Fruit fly (Drosophila melanogaster) whole organism, wandering third instar larva: ENCODE results near the gene Sema1a.

Experiments
- Abd-B ChIP-seq: fragments of >200 bp; optimal IDR thresholded peaks from 2 replicates; lab custom pipeline; 2017; ENCODE audit warnings: missing biosample characterization, missing genetic modification characterization
- CG32264 ChIP-seq: fragments of 200-800 bp; sonication (Bioruptor generic); optimal IDR thresholded peaks from 2 replicates; lab custom pipeline; 2016; ENCODE audit warnings: missing biosample characterization, missing genetic modification characterization
- CG9705 ChIP-seq: fragments of 200-800 bp; sonication (Bioruptor generic); optimal IDR thresholded peaks from 2 replicates; lab custom pipeline; 2018; ENCODE audit warnings: missing biosample characterization, mild to moderate bottlenecking, missing genetic modification characterization
- Dfd ChIP-seq: fragments of >200 bp; optimal IDR thresholded peaks from 2 replicates; lab custom pipeline; 2017; ENCODE audit warnings: missing biosample characterization, missing genetic modification characterization
- Dif ChIP-seq: fragments of 200-275, 200-300 bp; sonication (Bioruptor generic); optimal IDR thresholded peaks from 2 replicates; lab custom pipeline; 2018; ENCODE audit warnings: missing biosample characterization, missing genetic modification characterization; ENCODE audit not compliant: partially characterized antibody
- HLH106 ChIP-seq: fragments of 200-800 bp; optimal IDR thresholded peaks from 3 replicates; lab custom pipeline; 2019; ENCODE audit warnings: missing biosample characterization, mild to moderate bottlenecking, missing genetic modification characterization, moderate library complexity
- Hnf4 ChIP-seq: fragments of 200-800 bp; sonication (Bioruptor generic); optimal IDR thresholded peaks from 2 replicates; lab custom pipeline; 2016; ENCODE audit warnings: missing biosample characterization, mild to moderate bottlenecking, missing genetic modification characterization
- Hr78 ChIP-seq: fragments of >200 bp; optimal IDR thresholded peaks from 2 replicates; lab custom pipeline; 2017; ENCODE audit warnings: missing biosample characterization, missing genetic modification characterization
- Jra ChIP-seq: sonication (Bioruptor generic); optimal IDR thresholded peaks from 2 replicates; lab custom pipeline; 2016; ENCODE audit warnings: missing biosample characterization, missing genetic modification characterization
- Mio ChIP-seq: sonication (Bioruptor generic); optimal IDR thresholded peaks from 2 replicates; lab custom pipeline; 2016; ENCODE audit warnings: missing biosample characterization, missing genetic modification characterization
- Myc ChIP-seq: fragments of >200 bp; optimal IDR thresholded peaks from 2 replicates; lab custom pipeline; 2017
- N ChIP-seq: fragments of >200 bp; optimal IDR thresholded peaks from 2 replicates; lab custom pipeline; 2018; ENCODE audit warnings: missing biosample characterization, missing external identifiers, missing genetic modification characterization
- OdsH ChIP-seq: fragments of 200-800 bp; sonication (Bioruptor generic); optimal IDR thresholded peaks from 2 replicates; lab custom pipeline; 2016; ENCODE audit warnings: missing biosample characterization, mild to moderate bottlenecking, missing genetic modification characterization
- Rel ChIP-seq, 2 experiments: fragments of 200-800 bp; sonication (Bioruptor generic) in 1 of 2; optimal IDR thresholded peaks; 2 replicates in 1 of 2; 3 replicates in 1 of 2; lab custom pipeline; 2016 to 2019; ENCODE audit warnings: mild to moderate bottlenecking in 2 of 2, missing biosample characterization in 2 of 2, missing genetic modification characterization in 2 of 2, moderate library complexity in 1 of 2
- Sp1 ChIP-seq: fragments of 200-800 bp; sonication (Bioruptor generic); optimal IDR thresholded peaks from 3 replicates; lab custom pipeline; 2019; ENCODE audit warnings: missing biosample characterization, mild to moderate bottlenecking, missing genetic modification characterization, moderate library complexity
- Vsx2 ChIP-seq: fragments of 200-300, 225-300 bp; sonication (Bioruptor generic); optimal IDR thresholded peaks from 2 replicates; lab custom pipeline; 2018; ENCODE audit warnings: missing biosample characterization, missing genetic modification characterization; ENCODE audit not compliant: partially characterized antibody
- br ChIP-seq: fragments of 200-800 bp; sonication (Bioruptor generic); optimal IDR thresholded peaks from 2 replicates; lab custom pipeline; 2016; ENCODE audit warnings: missing biosample characterization, missing genetic modification characterization
- brk ChIP-seq: fragments of 200-800 bp; sonication (Bioruptor generic); optimal IDR thresholded peaks from 2 replicates; lab custom pipeline; 2016; ENCODE audit warnings: missing biosample characterization, mild to moderate bottlenecking, missing genetic modification characterization
- dsf ChIP-seq: sonication (Bioruptor generic); optimal IDR thresholded peaks from 2 replicates; lab custom pipeline; 2016; ENCODE audit warnings: missing biosample characterization, missing genetic modification characterization, borderline replicate concordance
- ey ChIP-seq: fragments of 200-800 bp; sonication (Bioruptor generic); optimal IDR thresholded peaks from 2 replicates; lab custom pipeline; 2016; ENCODE audit warnings: missing biosample characterization, missing genetic modification characterization
- foxo ChIP-seq, 2 experiments: fragments of 200-800 bp; sonication (Bioruptor generic); optimal IDR thresholded peaks; 2 replicates in 1 of 2; 3 replicates in 1 of 2; lab custom pipeline; 2016 to 2017; ENCODE audit warnings: missing biosample characterization in 2 of 2, missing genetic modification characterization in 2 of 2
- fru ChIP-seq: fragments of 200-800 bp; sonication (Bioruptor generic); optimal IDR thresholded peaks from 3 replicates; lab custom pipeline; 2016; ENCODE audit warnings: missing biosample characterization, mild to moderate bottlenecking, missing genetic modification characterization
- h ChIP-seq: fragments of 200-800 bp; sonication (Bioruptor generic); optimal IDR thresholded peaks from 3 replicates; lab custom pipeline; 2016; ENCODE audit warnings: missing biosample characterization, mild to moderate bottlenecking, missing genetic modification characterization
- jim ChIP-seq: fragments of 175-275, 200-325 bp; sonication (Bioruptor generic); optimal IDR thresholded peaks from 2 replicates; lab custom pipeline; 2016; ENCODE audit warnings: missing biosample characterization, mild to moderate bottlenecking, missing genetic modification characterization
- lola ChIP-seq: fragments of >200 bp; optimal IDR thresholded peaks from 2 replicates; lab custom pipeline; 2017; ENCODE audit warnings: missing biosample characterization, missing genetic modification characterization
- pan ChIP-seq: fragments of >200 bp; optimal IDR thresholded peaks from 2 replicates; lab custom pipeline; 2017
- psq ChIP-seq: fragments of 200-800 bp; sonication (Bioruptor generic); optimal IDR thresholded peaks from 3 replicates; lab custom pipeline; 2017; ENCODE audit warnings: missing biosample characterization, mild to moderate bottlenecking, missing genetic modification characterization, moderate library complexity
- rgr ChIP-seq: fragments of 200-800 bp; sonication (Bioruptor generic); optimal IDR thresholded peaks from 3 replicates; lab custom pipeline; 2016; ENCODE audit warnings: missing biosample characterization, mild to moderate bottlenecking, missing genetic modification characterization
- sage ChIP-seq: fragments of 200-800 bp; sonication (Bioruptor generic); optimal IDR thresholded peaks from 2 replicates; lab custom pipeline; 2016; ENCODE audit warnings: missing biosample characterization, mild to moderate bottlenecking, missing genetic modification characterization
- sv ChIP-seq: fragments of 200-800 bp; sonication (Bioruptor generic); optimal IDR thresholded peaks from 3 replicates; lab custom pipeline; 2016; ENCODE audit warnings: missing biosample characterization, missing genetic modification characterization
- usp ChIP-seq: fragments of >200 bp; optimal IDR thresholded peaks from 2 replicates; lab custom pipeline; 2017; ENCODE audit warnings: missing biosample characterization, missing genetic modification characterization
- woc ChIP-seq: sonication (Bioruptor generic); optimal IDR thresholded peaks from 2 replicates; lab custom pipeline; 2016; ENCODE audit warnings: missing biosample characterization, mild to moderate bottlenecking, missing genetic modification characterization

Gene Sema1a

dm6 chr2L:8556207-8556606 is 14.3 kb downstream of the Sema1a start:
- TF ChIP-seq N (GFP tag; lab: Kevin White, UChicago) (no peak), dsf (GFP tag; lab: Kevin White, UChicago) (no peak), Myc (lab: Kevin White, UChicago) (no peak), pan (no peak), fru (GFP tag; lab: Kevin White, UChicago) (no peak), ey (GFP tag; lab: Kevin White, UChicago) (no peak), Jra (GFP tag; lab: Kevin White, UChicago) (no peak)

dm6 chr2L:8570408-8571072 is 28.6 kb downstream of the Sema1a start:
- TF ChIP-seq lola (GFP tag; lab: Kevin White, UChicago) (no peak), dsf (GFP tag; lab: Kevin White, UChicago) (no peak), Dif (GFP tag; lab: Kevin White, UChicago) (no peak), OdsH (GFP tag; lab: Kevin White, UChicago) (no peak), jim (no peak), foxo (GFP tag; optimal IDR thresholded peaks at IDR 0.05; lab: Kevin White, UChicago) (no peak), Dfd (GFP tag; lab: Kevin White, UChicago) (no peak), brk (no peak), Hr78 (no peak)

- TF ChIP-seq Dfd (GFP tag; lab: Kevin White, UChicago) = no peak
- TF ChIP-seq h (GFP tag; lab: Kevin White, UChicago) = peak; percentile 53
- TF ChIP-seq Hr78 = no peak
- peak; percentile 55 for TF ChIP-seq br
- TF ChIP-seq Dif (GFP tag; lab: Kevin White, UChicago) = no peak
- TF ChIP-seq Jra (GFP tag; lab: Kevin White, UChicago) = no peak
- TF ChIP-seq CG32264 (GFP tag; lab: Kevin White, UChicago) = no peak
- no peak for TF ChIP-seq lola (GFP tag; lab: Kevin White, UChicago)
- TF ChIP-seq sage (GFP tag; lab: Kevin White, UChicago) = no peak
- TF ChIP-seq fru (GFP tag; lab: Kevin White, UChicago) = peak; percentile 54
- TF ChIP-seq psq (GFP tag; lab: Kevin White, UChicago) = peak; percentile 18
- TF ChIP-seq woc (GFP tag; lab: Kevin White, UChicago) = peak; percentile 15
- no peak for TF ChIP-seq sv (GFP tag; lab: Kevin White, UChicago)
- no peak for TF ChIP-seq Mio (GFP tag; lab: Kevin White, UChicago)
- no peak for TF ChIP-seq Abd-B
- TF ChIP-seq rgr (GFP tag; lab: Kevin White, UChicago) = peak; percentile 51
- TF ChIP-seq Sp1 (GFP tag; lab: Kevin White, UChicago) = peak; percentile 42
- TF ChIP-seq OdsH (GFP tag; lab: Kevin White, UChicago) = peak; percentile 34
- no peak for TF ChIP-seq brk
- no peak for TF ChIP-seq Rel (GFP tag; optimal IDR thresholded peaks at IDR 0.05; lab: Kevin White, UChicago)
- no peak for TF ChIP-seq Rel (tag; optimal IDR thresholded peaks at IDR 0.05; lab: Kevin White, UChicago)
- TF ChIP-seq Vsx2 (GFP tag; lab: Kevin White, UChicago) = no peak
- TF ChIP-seq foxo (GFP tag; optimal IDR thresholded peaks at IDR 0.05; lab: Kevin White, UChicago) = peak in 1 of 2 experiments; percentile 57
- peak; percentile 16 for TF ChIP-seq Hnf4 (GFP tag; lab: Kevin White, UChicago)
- TF ChIP-seq ey (GFP tag; lab: Kevin White, UChicago) = peak; percentile 35
- no peak for TF ChIP-seq HLH106
- TF ChIP-seq, all 38 proteins: peak for 11
Measured at dm6 chr2L:8572900-8573299, 31.0 kb downstream of the Sema1a start.

dm6 chr2L:8574258-8574657 is 32.3 kb downstream of the Sema1a start:
- TF ChIP-seq HLH106 (peak; percentile 15), usp (no peak), Hr78 (no peak), Rel (GFP tag; optimal IDR thresholded peaks at IDR 0.05; lab: Kevin White, UChicago) (no peak), Rel (tag; optimal IDR thresholded peaks at IDR 0.05; lab: Kevin White, UChicago) (no peak), Hnf4 (GFP tag; lab: Kevin White, UChicago) (no peak), sv (GFP tag; lab: Kevin White, UChicago) (no peak), dsf (GFP tag; lab: Kevin White, UChicago) (no peak), Sp1 (GFP tag; lab: Kevin White, UChicago) (peak; percentile 19), foxo (GFP tag; optimal IDR thresholded peaks at IDR 0.05; lab: Kevin White, UChicago) (peak in 1 of 2 experiments; percentile 3), Dif (GFP tag; lab: Kevin White, UChicago) (no peak), CG9705 (GFP tag; lab: Kevin White, UChicago) (no peak), sage (GFP tag; lab: Kevin White, UChicago) (no peak), OdsH (GFP tag; lab: Kevin White, UChicago) (peak; percentile 29), ey (GFP tag; lab: Kevin White, UChicago) (no peak)
